Fruit fly (Drosophila melanogaster) whole organism, adult: ENCODE data around the gene nrv1.

Experiments used
- CG11617 ChIP-seq: fragments of 200-800 bp; sonication (Bioruptor generic); optimal IDR thresholded peaks from 2 replicates; lab custom pipeline; 2017; ENCODE audit warnings: mild to moderate bottlenecking, missing biosample characterization, missing genetic modification reagents, missing genetic modification characterization
- CG12768 ChIP-seq: fragments of 200-800 bp; sonication (Bioruptor generic); optimal IDR thresholded peaks from 2 replicates; lab custom pipeline; 2017; ENCODE audit warnings: missing biosample characterization, missing genetic modification characterization, mild to moderate bottlenecking, moderate library complexity, missing genetic modification reagents
- CG14711 ChIP-seq: fragments of 200-800 bp; sonication (Bioruptor generic); optimal IDR thresholded peaks from 2 replicates; lab custom pipeline; 2018; ENCODE audit warnings: missing biosample characterization, mild to moderate bottlenecking, missing genetic modification characterization, moderate library complexity
- CG1620 ChIP-seq: fragments of 200-800 bp; sonication (Bioruptor generic); optimal IDR thresholded peaks from 2 replicates; lab custom pipeline; 2016; ENCODE audit warnings: missing biosample characterization, missing genetic modification characterization
- CG33017 ChIP-seq: fragments of 200-800 bp; sonication (Bioruptor generic); optimal IDR thresholded peaks from 2 replicates; lab custom pipeline; 2018; ENCODE audit warnings: missing biosample characterization, mild to moderate bottlenecking, missing genetic modification characterization, moderate library complexity
- CG5204 ChIP-seq: fragments of 200-800 bp; sonication (Bioruptor generic); optimal IDR thresholded peaks from 2 replicates; lab custom pipeline; 2016; ENCODE audit warnings: missing biosample characterization, missing genetic modification characterization
- CG7045 ChIP-seq: fragments of 200-800 bp; sonication (Bioruptor generic); optimal IDR thresholded peaks from 2 replicates; lab custom pipeline; 2017; ENCODE audit warnings: missing biosample characterization, mild to moderate bottlenecking, missing genetic modification characterization
- CG7101 ChIP-seq: fragments of 200-800 bp; sonication (Bioruptor generic); optimal IDR thresholded peaks from 2 replicates; lab custom pipeline; 2018; ENCODE audit warnings: missing biosample characterization, mild to moderate bottlenecking, missing genetic modification characterization, moderate library complexity
- Clk ChIP-seq: fragments of 200-800 bp; sonication (Bioruptor generic); optimal IDR thresholded peaks from 2 replicates; lab custom pipeline; 2017; ENCODE audit warnings: missing biosample characterization, missing genetic modification characterization
- Crg-1 ChIP-seq: fragments of 200-800 bp; sonication (Bioruptor generic); optimal IDR thresholded peaks from 2 replicates; lab custom pipeline; 2016; ENCODE audit warnings: missing biosample characterization, missing genetic modification characterization
- Hr96 ChIP-seq: fragments of 200-800 bp; sonication (Bioruptor generic); optimal IDR thresholded peaks from 2 replicates; lab custom pipeline; 2016; ENCODE audit warnings: missing biosample characterization, missing genetic modification characterization
- Mnt ChIP-seq: fragments of 200-800 bp; sonication (Bioruptor generic); optimal IDR thresholded peaks from 2 replicates; lab custom pipeline; 2016; ENCODE audit warnings: missing biosample characterization, mild to moderate bottlenecking, missing genetic modification characterization
- bab1 ChIP-seq: fragments of 200-800 bp; sonication (Bioruptor generic); optimal IDR thresholded peaks from 3 replicates; lab custom pipeline; 2019; ENCODE audit warnings: missing biosample characterization, mild to moderate bottlenecking, missing genetic modification characterization, moderate library complexity
- cic ChIP-seq: fragments of 200-800 bp; sonication (Bioruptor generic); optimal IDR thresholded peaks from 2 replicates; lab custom pipeline; 2017; ENCODE audit warnings: missing biosample characterization, mild to moderate bottlenecking, missing genetic modification characterization, moderate library complexity
- cnc ChIP-seq, 2 experiments: fragments of >200 bp; optimal IDR thresholded peaks; 2 replicates each; lab custom pipeline; 2017
- kay ChIP-seq: fragments of 200-800 bp; sonication (Bioruptor generic); peaks from one replicate; lab custom pipeline; 2016; ENCODE audit warnings: missing biosample characterization, missing genetic modification characterization, borderline replicate concordance
- ovo ChIP-seq: fragments of 200-800 bp; sonication (Bioruptor generic); optimal IDR thresholded peaks from 2 replicates; lab custom pipeline; 2016; ENCODE audit warnings: missing biosample characterization, missing genetic modification characterization
- pad ChIP-seq: fragments of 200-800 bp; sonication (Bioruptor generic); optimal IDR thresholded peaks from 3 replicates; lab custom pipeline; 2017; ENCODE audit warnings: missing biosample characterization, missing genetic modification characterization, mild to moderate bottlenecking, moderate library complexity, missing genetic modification reagents
- tj ChIP-seq: fragments of 200-800 bp; sonication (Bioruptor generic); optimal IDR thresholded peaks from 3 replicates; lab custom pipeline; 2017; ENCODE audit warnings: missing biosample characterization, mild to moderate bottlenecking, missing genetic modification characterization, moderate library complexity
- toe ChIP-seq: fragments of 200-800 bp; sonication (Bioruptor generic); optimal IDR thresholded peaks from 2 replicates; lab custom pipeline; 2016; ENCODE audit warnings: missing biosample characterization, missing genetic modification characterization

The nrv1 gene

DNA sequence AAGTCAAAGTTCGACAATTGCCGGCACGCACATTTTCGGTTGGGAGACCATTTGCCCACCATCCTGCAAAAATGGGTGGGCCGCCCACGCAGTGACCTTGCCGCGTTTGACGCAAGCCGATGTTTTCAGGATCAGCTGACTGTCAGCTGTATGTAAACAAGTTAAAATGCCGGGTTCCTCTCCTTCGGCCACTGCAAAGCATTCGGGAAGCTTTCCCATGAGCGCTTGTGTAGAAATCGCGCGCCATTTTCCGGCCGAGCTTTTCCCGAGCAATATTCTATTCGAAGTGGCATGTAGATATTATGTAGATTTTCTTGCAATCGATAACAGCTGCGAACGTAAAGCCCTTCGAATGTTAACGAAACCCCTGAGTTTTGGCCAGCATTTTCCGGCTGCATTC is 13.0 kb downstream of the nrv1 start, which contains the start of gene CG17378:
Gene CG17378 (plus strand): TSS at position 397 of the 400 bp plus-strand sequence.
- TF ChIP-seq cnc (optimal IDR thresholded peaks at IDR 0.05; lab: Kevin White, UChicago) (no peak), CG7101 (tag; lab: Kevin White, UChicago) (no peak), cic (no peak), bab1 (GFP tag; lab: Kevin White, UChicago) (no peak), CG11617 (no peak), tj (no peak), CG14711 (tag; lab: Kevin White, UChicago) (no peak), Mnt (GFP tag; lab: Kevin White, UChicago) (no peak), Crg-1 (no peak), toe (GFP tag; lab: Kevin White, UChicago) (no peak), Clk (GFP tag; lab: Kevin White, UChicago) (no peak), kay (no peak), ovo (no peak), CG1620 (GFP tag; lab: Kevin White, UChicago) (no peak), pad (GFP tag; lab: Kevin White, UChicago) (no peak), Hr96 (GFP tag; lab: Kevin White, UChicago) (no peak), CG7045 (GFP tag; lab: Kevin White, UChicago) (no peak), CG5204 (GFP tag; lab: Kevin White, UChicago) (no peak), CG33017 (tag; lab: Kevin White, UChicago) (no peak)

DNA sequence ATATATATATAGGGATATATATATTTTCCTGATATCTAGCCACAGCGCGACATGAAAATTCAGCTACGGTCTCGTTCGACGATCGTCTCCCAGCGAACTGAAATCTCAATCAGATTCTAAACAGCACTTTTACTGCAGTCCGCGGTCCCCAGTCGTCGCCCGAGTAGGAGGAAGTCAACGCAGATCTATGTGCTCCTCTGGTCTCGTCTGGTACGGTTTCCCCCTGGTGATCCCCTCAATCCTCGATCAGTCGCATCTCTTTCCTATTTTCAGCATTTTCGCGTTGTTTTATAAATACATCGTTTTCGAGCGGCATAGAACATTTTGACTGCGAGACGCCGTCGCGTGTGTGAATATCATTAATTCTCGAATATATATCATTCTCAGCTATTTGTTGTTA is 14.0 kb downstream of the nrv1 start, which contains the start of gene LUBEL:
Gene LUBEL (minus strand): TSS at position 101 of the 400 bp plus-strand sequence.
- TF ChIP-seq Hr96 (GFP tag; lab: Kevin White, UChicago) = no peak
- TF ChIP-seq CG7045 (GFP tag; lab: Kevin White, UChicago) = no peak
- TF ChIP-seq CG33017 (tag; lab: Kevin White, UChicago) = no peak
- TF ChIP-seq tj = no peak
- no peak for TF ChIP-seq CG14711 (tag; lab: Kevin White, UChicago)
- TF ChIP-seq bab1 (GFP tag; lab: Kevin White, UChicago) = no peak
- TF ChIP-seq kay = no peak
- no peak for TF ChIP-seq toe (GFP tag; lab: Kevin White, UChicago)
- no peak for TF ChIP-seq Mnt (GFP tag; lab: Kevin White, UChicago)

DNA sequence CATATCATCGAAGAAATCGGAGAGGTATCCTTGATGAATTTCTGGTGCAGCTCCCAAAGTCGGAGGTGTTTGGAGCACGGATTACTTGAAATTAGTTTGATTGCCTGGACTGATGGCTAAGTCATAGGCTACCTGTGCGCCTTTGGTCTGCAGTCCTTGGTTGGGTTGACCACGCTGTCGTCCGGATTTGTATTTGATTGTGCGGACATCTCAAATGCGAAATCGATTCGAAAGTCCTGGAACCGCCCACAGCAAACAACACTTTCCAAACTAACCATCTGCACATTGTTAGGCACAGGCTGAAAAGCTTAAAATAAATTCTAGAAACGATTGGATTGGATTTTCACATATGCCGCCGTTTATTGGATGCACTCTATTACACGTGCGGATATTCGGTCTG is 27.1 kb downstream of the nrv1 start, which contains the start of gene CG11322:
Gene CG11322 (minus strand): TSS at position 101 of the 400 bp plus-strand sequence.
- no peak for TF ChIP-seq tj
- TF ChIP-seq bab1 (GFP tag; lab: Kevin White, UChicago) = no peak
- TF ChIP-seq cic = no peak
- TF ChIP-seq Clk (GFP tag; lab: Kevin White, UChicago) = no peak
- TF ChIP-seq CG5204 (GFP tag; lab: Kevin White, UChicago) = no peak
- no peak for TF ChIP-seq Mnt (GFP tag; lab: Kevin White, UChicago)
- TF ChIP-seq pad (GFP tag; lab: Kevin White, UChicago) = no peak
- no peak for TF ChIP-seq ovo
- TF ChIP-seq CG7101 (tag; lab: Kevin White, UChicago) = no peak
- no peak for TF ChIP-seq Crg-1
- no peak for TF ChIP-seq cnc (optimal IDR thresholded peaks at IDR 0.05; lab: Kevin White, UChicago)
- TF ChIP-seq CG14711 (tag; lab: Kevin White, UChicago) = no peak
- no peak for TF ChIP-seq CG12768 (GFP tag; lab: Kevin White, UChicago)
- no peak for TF ChIP-seq CG1620 (GFP tag; lab: Kevin White, UChicago)
- no peak for TF ChIP-seq CG11617
- no peak for TF ChIP-seq toe (GFP tag; lab: Kevin White, UChicago)

DNA sequence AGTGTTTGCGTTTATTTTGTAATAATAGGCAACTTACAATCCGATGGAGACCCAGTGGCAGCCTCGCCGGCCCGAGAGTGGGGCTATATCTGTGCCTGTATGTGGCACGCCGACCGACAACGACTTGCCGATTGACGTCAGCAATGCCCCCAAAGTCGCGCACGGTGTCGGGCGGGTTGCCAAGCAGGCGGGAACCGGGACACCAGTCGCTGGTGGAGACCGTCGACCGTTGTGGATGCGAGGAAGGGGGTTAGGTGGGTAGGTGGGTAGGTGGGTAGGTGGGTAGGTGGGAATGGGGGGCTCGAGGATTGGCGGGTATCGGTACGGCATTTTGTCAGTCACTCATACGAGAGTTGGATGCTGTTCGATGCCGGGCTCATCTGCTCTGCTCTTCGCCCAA is 35.6 kb downstream of the nrv1 start:
- TF ChIP-seq Crg-1 (no peak), ovo (no peak), pad (GFP tag; lab: Kevin White, UChicago) (no peak), tj (no peak), CG11617 (no peak), CG12768 (GFP tag; lab: Kevin White, UChicago) (no peak), cic (no peak), CG5204 (GFP tag; lab: Kevin White, UChicago) (no peak), CG1620 (GFP tag; lab: Kevin White, UChicago) (no peak), Clk (GFP tag; lab: Kevin White, UChicago) (no peak), kay (no peak), Mnt (GFP tag; lab: Kevin White, UChicago) (no peak), CG14711 (tag; lab: Kevin White, UChicago) (no peak), bab1 (GFP tag; lab: Kevin White, UChicago) (no peak), CG33017 (tag; lab: Kevin White, UChicago) (no peak), cnc (optimal IDR thresholded peaks at IDR 0.05; lab: Kevin White, UChicago) (no peak), CG7045 (GFP tag; lab: Kevin White, UChicago) (no peak), Hr96 (GFP tag; lab: Kevin White, UChicago) (no peak), toe (GFP tag; lab: Kevin White, UChicago) (no peak), CG7101 (tag; lab: Kevin White, UChicago) (no peak)

DNA sequence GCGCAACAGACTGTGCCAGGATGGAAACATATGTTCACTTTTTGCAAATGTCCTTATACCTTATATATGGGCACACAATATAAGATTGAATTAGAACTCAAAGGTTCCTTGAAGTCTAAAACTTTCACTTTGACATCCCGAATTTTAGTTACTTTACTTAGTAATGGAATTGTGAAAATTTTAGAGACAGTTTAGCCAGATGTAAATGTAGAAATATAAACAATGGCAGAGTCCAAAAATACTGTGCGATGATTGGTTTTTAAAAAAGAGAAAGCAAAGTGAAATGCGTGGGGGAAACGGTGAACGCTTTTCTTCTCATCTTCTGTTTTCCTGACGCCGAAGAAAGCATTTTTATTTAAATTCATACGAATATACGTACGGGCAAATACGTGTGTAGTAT is 38.8 kb downstream of the nrv1 start, which contains the start of gene CG44271:
Gene CG44271 (minus strand): TSS at position 101 of the 400 bp plus-strand sequence.
- TF ChIP-seq cic = no peak
- no peak for TF ChIP-seq CG12768 (GFP tag; lab: Kevin White, UChicago)
- no peak for TF ChIP-seq pad (GFP tag; lab: Kevin White, UChicago)

DNA sequence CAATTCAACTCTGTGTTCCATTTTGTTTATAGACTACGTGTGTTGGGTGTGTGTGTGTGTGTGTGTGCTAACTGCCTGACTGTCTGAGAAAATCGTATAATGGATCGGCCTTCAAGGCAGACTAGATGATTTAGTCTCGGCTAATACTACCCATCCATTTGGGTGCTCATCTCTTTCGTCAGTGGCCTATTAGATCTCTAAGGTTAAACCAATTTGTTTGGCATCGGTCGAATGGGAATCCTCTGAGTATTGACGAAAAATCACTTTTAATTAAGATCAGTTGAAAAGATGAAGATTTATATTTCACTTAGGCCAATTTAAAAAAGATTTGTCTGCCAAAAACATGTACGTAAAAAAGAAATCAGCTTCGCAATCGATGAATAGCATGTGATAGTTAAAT is 41.1 kb downstream of the nrv1 start, which contains the start of gene CG31910:
Gene CG31910 (minus strand): TSS at position 101 of the 400 bp plus-strand sequence.
- TF ChIP-seq Clk (GFP tag; lab: Kevin White, UChicago) (no peak), Hr96 (GFP tag; lab: Kevin White, UChicago) (no peak), toe (GFP tag; lab: Kevin White, UChicago) (no peak), bab1 (GFP tag; lab: Kevin White, UChicago) (no peak), cic (no peak), CG7101 (tag; lab: Kevin White, UChicago) (no peak), CG14711 (tag; lab: Kevin White, UChicago) (no peak), CG11617 (no peak), CG7045 (GFP tag; lab: Kevin White, UChicago) (no peak), Mnt (GFP tag; lab: Kevin White, UChicago) (no peak), CG1620 (GFP tag; lab: Kevin White, UChicago) (no peak), tj (no peak), CG12768 (GFP tag; lab: Kevin White, UChicago) (no peak), CG5204 (GFP tag; lab: Kevin White, UChicago) (no peak)
